Fruit fly (Drosophila melanogaster) whole organism: ENCODE data around the gene HSPBAP1.

Experiments
- Dll ChIP-seq: fragments of >200 bp; optimal IDR thresholded peaks from 2 replicates; lab custom pipeline; 2017
- usp ChIP-seq: fragments of >200 bp; optimal IDR thresholded peaks from 2 replicates; lab custom pipeline; 2017; ENCODE audit warnings: missing biosample characterization, missing genetic modification characterization, mixed read lengths

- TF ChIP-seq Dll (lab: Kevin White, UChicago) (no peak), usp (GFP tag; lab: Kevin White, UChicago) (no peak)
Observed at dm6 chr3R:27694583-27694982, 452 bp upstream of the HSPBAP1 start, which contains the start of gene Acp98AB.
